Worm (Caenorhabditis elegans): ENCODE measurements around the gene dhps-1.

ce11 chrII:11972266-11972665 lies 20.5 kb upstream of the dhps-1 start:
- TF ChIP-seq dmd-4 (tag; optimal IDR thresholded peaks at IDR 0.05), result no peak
- no peak for TF ChIP-seq blmp-1 (tag; optimal IDR thresholded peaks at IDR 0.05; ENCODE audit: insufficient read depth)
- no peak for TF ChIP-seq mbf-1 (tag; optimal IDR thresholded peaks at IDR 0.05)
- no peak for TF ChIP-seq unc-62 (GFP tag; optimal IDR thresholded peaks at IDR 0.05)
- no peak for TF ChIP-seq lsy-2 (tag; optimal IDR thresholded peaks at IDR 0.05)
- TF ChIP-seq snpc-4 (tag; optimal IDR thresholded peaks at IDR 0.05), result no peak

Measured in whole organism, L2 larva.